Worm (Caenorhabditis elegans) whole organism, L4 larva: ENCODE data around the gene irld-42.

Experiments
- dpl-1 ChIP-seq: fragments of 150-350 bp; optimal IDR thresholded peaks from 2 replicates; lab custom pipeline; 2014; ENCODE audit warnings: missing biosample characterization, missing genetic modification reagents, missing genetic modification characterization
- fos-1 ChIP-seq: fragments of 150-350 bp; optimal IDR thresholded peaks from 2 replicates; lab custom pipeline; 2014; ENCODE audit warnings: missing biosample characterization, missing genetic modification characterization
- lin-13 ChIP-seq: fragments of 150-350 bp; optimal IDR thresholded peaks from 2 replicates; lab custom pipeline; 2014; ENCODE audit warnings: missing biosample characterization, missing genetic modification reagents, missing genetic modification characterization
- madf-5 ChIP-seq, 2 experiments: fragments of 200-800 bp; sonication (Bioruptor generic); IDR thresholded peaks; 2 replicates each; pipeline ENCODE4 v1.3.6; 2022; ENCODE audit warnings: missing compliant biosample characterization in 2 of 2, missing genetic modification characterization in 2 of 2
- nhr-10 ChIP-seq: fragments of 150-350 bp; optimal IDR thresholded peaks from 2 replicates; lab custom pipeline; 2014; ENCODE audit warnings: missing biosample characterization, missing genetic modification characterization
- nhr-76 ChIP-seq: fragments of 150-350 bp; optimal IDR thresholded peaks from 2 replicates; lab custom pipeline; 2014; ENCODE audit warnings: missing biosample characterization, missing genetic modification characterization
- saeg-2 ChIP-seq: fragments of 200-800 bp; sonication (Bioruptor generic); IDR thresholded peaks from 2 replicates; pipeline ENCODE4 v1.3.6; 2022; ENCODE audit warnings: missing genetic modification reagents, missing genetic modification characterization, missing compliant biosample characterization
- unc-39 ChIP-seq: sonication (generic microtip); optimal IDR thresholded peaks from 2 replicates; lab custom pipeline; 2017; ENCODE audit warnings: missing biosample characterization, missing genetic modification characterization

DNA sequence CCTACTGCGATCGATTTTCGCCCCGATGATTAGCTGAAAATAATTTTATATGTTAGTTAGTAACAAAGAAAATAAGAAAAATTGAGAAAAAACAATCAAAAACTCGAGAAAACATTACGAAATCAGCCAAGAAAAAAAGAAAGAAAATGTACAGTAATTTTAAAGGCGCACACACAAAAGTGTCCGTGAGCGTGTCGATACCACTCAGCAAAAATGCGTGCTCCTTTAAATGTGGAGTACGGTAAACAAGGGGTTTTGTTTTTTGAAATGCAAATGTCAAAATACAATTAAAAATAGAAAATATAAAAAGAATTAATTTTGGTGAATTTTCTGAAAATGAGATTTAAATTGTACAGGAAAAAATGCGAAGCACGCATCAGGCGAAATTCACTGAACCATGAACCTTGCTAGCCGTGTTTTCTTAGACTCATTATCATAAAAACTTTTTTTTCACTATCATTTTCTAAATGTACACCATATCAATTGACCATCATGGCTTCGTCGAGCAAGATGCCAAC lies 33.3 kb downstream of the irld-42 start, which contains the start of gene srw-90:
- no peak for TF ChIP-seq nhr-10 (tag; lab: Kevin White, UChicago)
- no peak for TF ChIP-seq lin-13 (GFP tag; lab: Kevin White, UChicago)
- TF ChIP-seq madf-5 (GFP tag; IDR thresholded peaks at IDR 0.05; lab: Robert Waterston, UW) = no peak
- TF ChIP-seq nhr-76 (tag; lab: Kevin White, UChicago) = no peak
- TF ChIP-seq fos-1 = no peak
- TF ChIP-seq unc-39 (tag; lab: Kevin White, UChicago) = no peak
- TF ChIP-seq saeg-2 = no peak
- TF ChIP-seq dpl-1 (GFP tag; lab: Kevin White, UChicago) = no peak
